Fruit fly (Drosophila melanogaster) whole organism, prepupa: Measurements from ENCODE around the gene rdx.

Experiments used
- Blimp-1 ChIP-seq: fragments of 200-800 bp; sonication (Bioruptor generic); optimal IDR thresholded peaks from 3 replicates; lab custom pipeline; 2017; ENCODE audit warnings: missing biosample characterization, missing genetic modification characterization, mild to moderate bottlenecking, moderate library complexity, missing genetic modification reagents
- CG10669 ChIP-seq: fragments of 200-800 bp; sonication (Bioruptor generic); optimal IDR thresholded peaks from 3 replicates; lab custom pipeline; 2018; ENCODE audit warnings: missing biosample characterization, mild to moderate bottlenecking, missing genetic modification characterization, moderate library complexity
- CG11902 ChIP-seq: fragments of 200-800 bp; sonication (Bioruptor generic); optimal IDR thresholded peaks from 3 replicates; lab custom pipeline; 2016; ENCODE audit warnings: missing biosample characterization, missing genetic modification characterization
- CG15336 ChIP-seq: fragments of 200-800 bp; sonication (Bioruptor generic); IDR thresholded peaks from 2 replicates; pipeline ENCODE4 v1.3.6; 2022; ENCODE audit warnings: missing biosample characterization, missing genetic modification characterization
- CG1621 ChIP-seq: fragments of 200-800 bp; sonication (Bioruptor generic); optimal IDR thresholded peaks from 3 replicates; lab custom pipeline; 2018; ENCODE audit warnings: missing biosample characterization, mild to moderate bottlenecking, missing genetic modification characterization
- CG3032 ChIP-seq: fragments of 200-800 bp; optimal IDR thresholded peaks from 2 replicates; lab custom pipeline; 2019; ENCODE audit warnings: missing biosample characterization, mild to moderate bottlenecking, missing genetic modification characterization, moderate library complexity
- CG31627 ChIP-seq: fragments of 200-800 bp; sonication (Bioruptor generic); optimal IDR thresholded peaks from 3 replicates; lab custom pipeline; 2016; ENCODE audit warnings: missing biosample characterization, missing genetic modification characterization
- CG32006 ChIP-seq: fragments of 200-800 bp; sonication (Bioruptor generic); optimal IDR thresholded peaks from 3 replicates; lab custom pipeline; 2017; ENCODE audit warnings: missing biosample characterization, mild to moderate bottlenecking, missing genetic modification characterization
- CG3919 ChIP-seq: fragments of 200-800 bp; sonication (Bioruptor generic); optimal IDR thresholded peaks from 3 replicates; lab custom pipeline; 2016; ENCODE audit warnings: missing biosample characterization, missing genetic modification characterization
- CG4318 ChIP-seq: fragments of 200-800 bp; sonication (Bioruptor generic); optimal IDR thresholded peaks from 3 replicates; lab custom pipeline; 2017; ENCODE audit warnings: missing biosample characterization, mild to moderate bottlenecking, missing genetic modification characterization
- CG6276 ChIP-seq: fragments of 200-800 bp; sonication (Bioruptor generic); optimal IDR thresholded peaks from 2 replicates; lab custom pipeline; 2017; ENCODE audit warnings: missing biosample characterization, mild to moderate bottlenecking, missing genetic modification characterization
- CG6792 ChIP-seq: fragments of 200-800 bp; sonication (Bioruptor generic); optimal IDR thresholded peaks from 3 replicates; lab custom pipeline; 2016; ENCODE audit warnings: missing biosample characterization, missing genetic modification characterization
- CG6808 ChIP-seq: fragments of 200-800 bp; sonication (Bioruptor generic); optimal IDR thresholded peaks from 3 replicates; lab custom pipeline; 2017; ENCODE audit warnings: missing biosample characterization, missing genetic modification characterization, mild to moderate bottlenecking, moderate library complexity, missing genetic modification reagents
- CG6854 ChIP-seq: fragments of 200-800 bp; sonication (Bioruptor generic); optimal IDR thresholded peaks from 2 replicates; lab custom pipeline; 2017; ENCODE audit warnings: missing biosample characterization, mild to moderate bottlenecking, missing genetic modification characterization
- CG7368 ChIP-seq: fragments of 200-800 bp; sonication (Bioruptor generic); optimal IDR thresholded peaks from 3 replicates; lab custom pipeline; 2016; ENCODE audit warnings: missing biosample characterization, missing genetic modification characterization
- CG8119 ChIP-seq: fragments of 200-800 bp; sonication (Bioruptor generic); IDR thresholded peaks from 3 replicates; pipeline ENCODE4 v1.3.6; 2022; ENCODE audit warnings: missing biosample characterization, missing genetic modification characterization
- CG8319 ChIP-seq: fragments of 200-800 bp; sonication (Bioruptor generic); optimal IDR thresholded peaks from 3 replicates; lab custom pipeline; 2016; ENCODE audit warnings: missing biosample characterization, missing genetic modification characterization
- CG8632 ChIP-seq: fragments of 200-800 bp; sonication (Bioruptor generic); optimal IDR thresholded peaks from 3 replicates; lab custom pipeline; 2016; ENCODE audit warnings: missing biosample characterization, missing genetic modification characterization
- CG9139 ChIP-seq: fragments of 200-800 bp; sonication (Bioruptor generic); optimal IDR thresholded peaks from 3 replicates; lab custom pipeline; 2017; ENCODE audit warnings: missing biosample characterization, mild to moderate bottlenecking, missing genetic modification characterization
- Eip75B ChIP-seq: fragments of 200-800 bp; sonication (Bioruptor generic); optimal IDR thresholded peaks from 3 replicates; lab custom pipeline; 2016; ENCODE audit warnings: missing biosample characterization, missing genetic modification characterization
- Eip78C ChIP-seq: fragments of 200-800 bp; sonication (Bioruptor generic); peaks from one replicate; lab custom pipeline; 2016; ENCODE audit warnings: missing biosample characterization, missing genetic modification characterization
- Ets21C ChIP-seq: fragments of 200-800 bp; sonication (Bioruptor generic); optimal IDR thresholded peaks from 3 replicates; lab custom pipeline; 2016; ENCODE audit warnings: missing biosample characterization, missing genetic modification characterization
- Ets96B ChIP-seq: fragments of 200-800 bp; optimal IDR thresholded peaks from 2 replicates; lab custom pipeline; 2019; ENCODE audit warnings: missing biosample characterization, mild to moderate bottlenecking, missing genetic modification characterization, moderate library complexity
- Hr38 ChIP-seq: sonication (Bioruptor generic); optimal IDR thresholded peaks from 2 replicates; lab custom pipeline; 2016; ENCODE audit warnings: missing biosample characterization, missing genetic modification characterization
- Hr4 ChIP-seq: fragments of 200-800 bp; sonication (Bioruptor generic); optimal IDR thresholded peaks from 3 replicates; lab custom pipeline; 2016; ENCODE audit warnings: missing biosample characterization, missing genetic modification characterization
- Met ChIP-seq: fragments of 200-800 bp; sonication (Bioruptor generic); optimal IDR thresholded peaks from 3 replicates; lab custom pipeline; 2016; ENCODE audit warnings: missing biosample characterization, missing genetic modification characterization
- Smox ChIP-seq: fragments of 200-800 bp; sonication (Bioruptor generic); optimal IDR thresholded peaks from 3 replicates; lab custom pipeline; 2016; ENCODE audit warnings: missing biosample characterization, missing genetic modification characterization
- Sox102F ChIP-seq: fragments of 200-800 bp; sonication (Bioruptor generic); optimal IDR thresholded peaks from 2 replicates; lab custom pipeline; 2016; ENCODE audit warnings: missing biosample characterization, mild to moderate bottlenecking, missing genetic modification characterization
- Sox14 ChIP-seq: fragments of 200-800 bp; sonication (Bioruptor generic); optimal IDR thresholded peaks from 3 replicates; lab custom pipeline; 2016; ENCODE audit warnings: missing biosample characterization, missing genetic modification characterization
- Sox15 ChIP-seq: fragments of 200-800 bp; sonication (Bioruptor generic); optimal IDR thresholded peaks from 3 replicates; lab custom pipeline; 2016; ENCODE audit warnings: missing biosample characterization, missing genetic modification characterization
- achi ChIP-seq: fragments of 200-800 bp; sonication (Bioruptor generic); optimal IDR thresholded peaks from 3 replicates; lab custom pipeline; 2016; ENCODE audit warnings: missing biosample characterization, missing genetic modification characterization
- acj6 ChIP-seq: fragments of 200-800 bp; sonication (Bioruptor generic); optimal IDR thresholded peaks from 3 replicates; lab custom pipeline; 2016; ENCODE audit warnings: missing biosample characterization, missing genetic modification characterization
- cyc ChIP-seq: fragments of 200-800 bp; sonication (Bioruptor generic); optimal IDR thresholded peaks from 3 replicates; lab custom pipeline; 2016; ENCODE audit warnings: missing biosample characterization, missing genetic modification characterization
- dac ChIP-seq: fragments of 200-800 bp; sonication (Bioruptor generic); optimal IDR thresholded peaks from 2 replicates; lab custom pipeline; 2017; ENCODE audit warnings: missing biosample characterization, mild to moderate bottlenecking, missing genetic modification characterization
- dsx ChIP-seq: fragments of 200-800 bp; optimal IDR thresholded peaks from 3 replicates; lab custom pipeline; 2019; ENCODE audit warnings: missing biosample characterization, mild to moderate bottlenecking, missing genetic modification characterization, moderate library complexity; ENCODE audit not compliant: poor library complexity, severe bottlenecking
- eg ChIP-seq: fragments of 200-800 bp; sonication (Bioruptor generic); IDR thresholded peaks from 3 replicates; pipeline ENCODE4 v1.3.6; 2022; ENCODE audit warnings: missing biosample characterization, missing genetic modification characterization
- fd85E ChIP-seq: fragments of 200-800 bp; sonication (Bioruptor generic); optimal IDR thresholded peaks from 3 replicates; lab custom pipeline; 2016; ENCODE audit warnings: missing biosample characterization, missing genetic modification characterization
- fkh ChIP-seq: fragments of 200-800 bp; sonication (Bioruptor generic); optimal IDR thresholded peaks from 3 replicates; lab custom pipeline; 2017; ENCODE audit warnings: missing biosample characterization, mild to moderate bottlenecking, missing genetic modification characterization, moderate library complexity
- lz ChIP-seq: fragments of 200-800 bp; sonication (Bioruptor generic); optimal IDR thresholded peaks from 3 replicates; lab custom pipeline; 2016; ENCODE audit warnings: missing biosample characterization, missing genetic modification characterization
- net ChIP-seq: fragments of 200-800 bp; sonication (Bioruptor generic); optimal IDR thresholded peaks from 3 replicates; lab custom pipeline; 2016; ENCODE audit warnings: missing biosample characterization, missing genetic modification characterization
- pdm3 ChIP-seq: fragments of 200-800 bp; sonication (Bioruptor generic); optimal IDR thresholded peaks from 3 replicates; lab custom pipeline; 2016; ENCODE audit warnings: missing biosample characterization, missing genetic modification characterization
- spab ChIP-seq: fragments of 200-800 bp; sonication (Bioruptor generic); optimal IDR thresholded peaks from 2 replicates; lab custom pipeline; 2017; ENCODE audit warnings: missing biosample characterization, mild to moderate bottlenecking, missing genetic modification characterization, missing genetic modification reagents
- ss ChIP-seq, 2 experiments: fragments of 200-800 bp; sonication (Bioruptor generic); optimal IDR thresholded peaks; 2 replicates in 1 of 2; 3 replicates in 1 of 2; lab custom pipeline; 2017 to 2018; ENCODE audit warnings: mild to moderate bottlenecking in 2 of 2, missing biosample characterization in 2 of 2, missing genetic modification characterization in 2 of 2, moderate library complexity in 1 of 2
- svp ChIP-seq: fragments of 200-800 bp; sonication (Bioruptor generic); peaks from one replicate; lab custom pipeline; 2016; ENCODE audit warnings: missing biosample characterization, missing genetic modification characterization
- topi ChIP-seq: fragments of 200-800 bp; sonication (Bioruptor generic); optimal IDR thresholded peaks from 3 replicates; lab custom pipeline; 2016; ENCODE audit warnings: missing biosample characterization, missing genetic modification characterization
- vri ChIP-seq: fragments of 200-800 bp; sonication (Bioruptor generic); optimal IDR thresholded peaks from 3 replicates; lab custom pipeline; 2016; ENCODE audit warnings: missing biosample characterization, mild to moderate bottlenecking, missing genetic modification characterization

Gene rdx

DNA sequence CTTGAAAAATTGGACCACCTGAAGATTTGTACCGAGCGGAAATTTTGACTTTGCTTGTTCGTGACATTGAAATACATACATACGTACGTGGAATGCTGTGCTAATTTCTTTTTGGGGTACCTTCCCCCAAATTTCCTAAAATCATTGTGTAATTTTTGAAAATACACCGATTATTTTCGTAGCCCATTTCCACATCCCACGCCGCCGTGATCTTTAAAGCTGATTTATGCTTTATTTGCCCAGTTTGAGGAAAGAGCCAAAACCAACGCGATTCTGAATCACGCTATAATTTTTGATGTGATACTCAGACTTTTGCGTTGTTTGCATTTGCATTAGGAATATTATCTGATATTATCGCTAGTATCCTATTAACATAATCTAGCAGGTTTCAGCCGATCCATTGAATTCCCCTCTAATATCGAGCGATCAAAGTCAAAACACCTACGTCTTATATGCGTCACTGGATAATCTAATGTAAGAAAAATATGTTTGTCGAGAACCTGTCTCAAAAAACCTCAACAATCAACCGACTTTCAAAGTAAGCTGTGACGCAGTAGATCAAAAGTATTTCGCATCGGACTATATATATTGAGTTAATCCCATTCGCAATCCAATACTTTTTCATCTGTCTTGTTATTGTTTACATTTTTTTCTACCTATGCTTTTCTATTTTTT lies 31.1 kb upstream of the rdx start:
- TF ChIP-seq Sox14 (GFP tag; lab: Kevin White, UChicago) (no peak), achi (no peak), CG8119 (GFP tag; lab: Robert Waterston, UW) (no peak), eg (GFP tag; lab: Robert Waterston, UW) (no peak), pdm3 (no peak), CG15336 (GFP tag; lab: Robert Waterston, UW) (no peak), net (GFP tag; lab: Kevin White, UChicago) (no peak), CG10669 (GFP tag; lab: Kevin White, UChicago) (no peak), Ets96B (tag; lab: Kevin White, UChicago) (no peak), fd85E (GFP tag; lab: Kevin White, UChicago) (no peak), CG6854 (GFP tag; lab: Kevin White, UChicago) (no peak), CG4318 (GFP tag; lab: Kevin White, UChicago) (no peak), ss (GFP tag; optimal IDR thresholded peaks at IDR 0.05; lab: Kevin White, UChicago) (no peak), spab (GFP tag; lab: Kevin White, UChicago) (no peak), CG6808 (no peak), CG11902 (GFP tag; lab: Kevin White, UChicago) (no peak)
- TF ChIP-seq, all 60 proteins: peak for 0

DNA sequence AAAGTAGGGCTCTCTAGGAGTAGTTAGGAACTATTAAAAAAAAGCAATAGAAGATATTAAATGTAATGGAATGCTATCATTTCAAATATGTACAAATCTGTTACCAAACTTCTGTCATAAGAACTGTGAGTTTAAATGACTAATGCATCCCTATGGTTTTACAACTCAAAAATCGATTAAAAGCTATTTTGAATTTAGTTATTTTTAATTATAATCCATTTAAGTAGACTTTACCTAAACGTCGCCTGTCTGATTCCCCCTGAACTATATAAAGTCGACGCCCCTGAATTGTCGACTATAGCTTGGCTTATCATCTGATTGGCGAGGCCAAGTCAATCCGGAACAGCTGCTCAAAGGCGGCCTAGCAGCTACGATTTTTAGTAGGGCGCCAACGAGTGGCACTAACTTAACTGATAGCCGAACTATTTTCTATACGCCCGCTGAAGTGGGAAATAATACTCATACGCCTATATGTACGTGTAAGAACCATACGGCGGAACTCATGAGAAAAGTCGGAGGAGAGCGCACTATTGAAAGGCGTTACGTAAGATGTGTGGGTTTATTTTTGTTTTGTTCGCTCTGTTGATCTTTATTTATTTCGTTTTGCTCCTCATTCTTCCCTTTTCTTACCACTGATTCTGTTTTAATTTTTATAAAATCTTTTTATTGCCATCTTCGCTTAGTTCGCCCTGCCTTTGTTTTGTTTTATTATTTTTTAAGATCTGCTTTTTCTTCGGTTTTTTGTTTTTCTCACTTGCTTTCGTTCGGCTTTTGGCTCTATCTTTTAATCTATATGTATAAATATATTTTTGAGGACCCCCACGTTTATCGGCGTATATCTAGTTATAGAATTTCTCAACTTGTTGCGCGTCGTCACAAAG lies 30.4 kb upstream of the rdx start:
- TF ChIP-seq lz (GFP tag; lab: Kevin White, UChicago) (peak; percentile 52), Ets96B (tag; lab: Kevin White, UChicago) (peak; percentile 88), dac (GFP tag; lab: Kevin White, UChicago) (no peak), vri (GFP tag; lab: Kevin White, UChicago) (no peak), spab (GFP tag; lab: Kevin White, UChicago) (peak; percentile 76), Ets21C (GFP tag; lab: Kevin White, UChicago) (peak; percentile 34), Sox102F (GFP tag; lab: Kevin White, UChicago) (peak; percentile 46), Hr4 (GFP tag; lab: Kevin White, UChicago) (no peak), CG32006 (GFP tag; lab: Kevin White, UChicago) (peak; percentile 44), dsx (GFP tag; lab: Kevin White, UChicago) (peak; percentile 45), CG15336 (GFP tag; lab: Robert Waterston, UW) (0 out of 2 replicates have a peak, but pooled peaks have one; percentile 19), CG3919 (peak; percentile 66), CG6792 (GFP tag; lab: Kevin White, UChicago) (peak; percentile 45), Hr38 (GFP tag; lab: Kevin White, UChicago) (no peak), CG7368 (peak; percentile 25), CG1621 (tag; lab: Kevin White, UChicago) (peak; percentile 29), cyc (peak; percentile 48), CG8632 (GFP tag; lab: Kevin White, UChicago) (peak; percentile 73), pdm3 (peak; percentile 71), CG10669 (GFP tag; lab: Kevin White, UChicago) (peak; percentile 87), CG11902 (GFP tag; lab: Kevin White, UChicago) (peak; percentile 71), Blimp-1 (peak; percentile 17), fkh (GFP tag; lab: Kevin White, UChicago) (no peak), CG3032 (peak; percentile 92), Sox15 (GFP tag; lab: Kevin White, UChicago) (peak; percentile 75), CG31627 (peak; percentile 61), acj6 (GFP tag; lab: Kevin White, UChicago) (peak; percentile 67), CG8319 (GFP tag; lab: Kevin White, UChicago) (peak; percentile 71), net (GFP tag; lab: Kevin White, UChicago) (no peak), Eip78C (GFP tag; lab: Kevin White, UChicago) (peak; percentile 93), Met (peak; percentile 54), Sox14 (GFP tag; lab: Kevin White, UChicago) (peak; percentile 42), Smox (GFP tag; lab: Kevin White, UChicago) (peak; percentile 52), CG6276 (GFP tag; lab: Kevin White, UChicago) (no peak), svp (peak; percentile 85), topi (GFP tag; lab: Kevin White, UChicago) (peak; percentile 60), Eip75B (GFP tag; lab: Kevin White, UChicago) (peak; percentile 49), ss (GFP tag; optimal IDR thresholded peaks at IDR 0.05; lab: Kevin White, UChicago) (peak in 1 of 2 experiments; percentile 75), CG9139 (no peak)
